Fruit fly (Drosophila melanogaster): Measurements from ENCODE around the gene CG31140.
A peak's percentile ranks its signal among the peaks of the same experiment; 100 is the strongest.

dm6 chr3R:24024123-24024522 is 61.1 kb downstream of the CG31140 start:
- no peak for TF ChIP-seq Pif1B (GFP tag; optimal IDR thresholded peaks at IDR 0.05)
- peak; percentile 66 for TF ChIP-seq Pif1A (GFP tag; optimal IDR thresholded peaks at IDR 0.05)
- peak; percentile 86 for TF ChIP-seq CG14655 (GFP tag; optimal IDR thresholded peaks at IDR 0.05)
- peak; percentile 43 for TF ChIP-seq CG34367 (tag; optimal IDR thresholded peaks at IDR 0.05)
- no peak for TF ChIP-seq gl (tag; optimal IDR thresholded peaks at IDR 0.05)
- TF ChIP-seq Ets98B (GFP tag; IDR thresholded peaks at IDR 0.05) = no peak

All from whole organism, pupa.